Worm (Caenorhabditis elegans): ENCODE results near the gene F46E10.2.

DNA sequence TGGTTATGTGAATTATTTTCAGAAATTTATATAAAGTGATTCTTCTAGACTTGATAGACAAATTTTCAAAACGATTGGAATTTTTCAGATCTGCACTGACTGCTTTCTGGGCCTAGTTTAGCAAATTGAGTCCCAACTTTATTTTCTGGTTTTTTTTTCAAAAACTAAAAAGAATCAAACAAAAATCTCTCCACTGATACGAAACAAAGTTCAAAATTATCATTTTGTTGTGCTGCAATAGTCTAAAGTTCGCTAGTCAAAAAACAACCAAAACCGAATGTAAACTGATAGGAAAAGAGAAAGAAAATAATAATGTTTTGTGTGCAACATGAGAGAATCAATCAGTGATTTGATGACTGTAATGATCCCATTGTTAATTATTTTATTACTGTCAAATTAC is 29.6 kb downstream of the F46E10.2 start, which contains the start of gene lipl-4:
- TF ChIP-seq ceh-2 (tag; optimal IDR thresholded peaks at IDR 0.05) (no peak), nhr-11 (tag; optimal IDR thresholded peaks at IDR 0.05) (no peak), unc-3 (GFP tag; conservative IDR thresholded peaks at IDR 0.05) (no peak), unc-3 (tag; optimal IDR thresholded peaks at IDR 0.05) (no peak), npax-4 (tag; optimal IDR thresholded peaks at IDR 0.05) (no peak), pqm-1 (tag; optimal IDR thresholded peaks at IDR 0.05) (no peak), ceh-9 (tag; optimal IDR thresholded peaks at IDR 0.05) (no peak), sox-4 (tag; optimal IDR thresholded peaks at IDR 0.05) (no peak), lin-11 (tag; optimal IDR thresholded peaks at IDR 0.05) (no peak), fkh-10 (GFP tag; optimal IDR thresholded peaks at IDR 0.05) (no peak), ama-1 (optimal IDR thresholded peaks at IDR 0.05) (no peak)
